Fruit fly (Drosophila melanogaster): Measurements from ENCODE around the gene CG34325.

CG34325 gene

dm6 chrX:16677163-16677562 is 44.0 kb downstream of the CG34325 start:
- no peak for TF ChIP-seq CG8478 (optimal IDR thresholded peaks at IDR 0.05)
- no peak for TF ChIP-seq EcR (GFP tag; optimal IDR thresholded peaks at IDR 0.05)
- TF ChIP-seq Dll (optimal IDR thresholded peaks at IDR 0.05): no peak
- TF ChIP-seq psq (optimal IDR thresholded peaks at IDR 0.05): no peak
- no peak for TF ChIP-seq usp (GFP tag; optimal IDR thresholded peaks at IDR 0.05)
- no peak for TF ChIP-seq pan (optimal IDR thresholded peaks at IDR 0.05)

- no peak for TF ChIP-seq psq (optimal IDR thresholded peaks at IDR 0.05)
- no peak for TF ChIP-seq Dll (optimal IDR thresholded peaks at IDR 0.05)
- no peak for TF ChIP-seq EcR (GFP tag; optimal IDR thresholded peaks at IDR 0.05)
- no peak for TF ChIP-seq CG8478 (optimal IDR thresholded peaks at IDR 0.05)
- no peak for TF ChIP-seq usp (GFP tag; optimal IDR thresholded peaks at IDR 0.05)
- no peak for TF ChIP-seq pan (optimal IDR thresholded peaks at IDR 0.05)
Measured at dm6 chrX:16676653-16677052, 44.6 kb downstream of the CG34325 start, which contains the start of gene CG13012. CG13012 (minus strand) TSS chrX:16676753.

DNA sequence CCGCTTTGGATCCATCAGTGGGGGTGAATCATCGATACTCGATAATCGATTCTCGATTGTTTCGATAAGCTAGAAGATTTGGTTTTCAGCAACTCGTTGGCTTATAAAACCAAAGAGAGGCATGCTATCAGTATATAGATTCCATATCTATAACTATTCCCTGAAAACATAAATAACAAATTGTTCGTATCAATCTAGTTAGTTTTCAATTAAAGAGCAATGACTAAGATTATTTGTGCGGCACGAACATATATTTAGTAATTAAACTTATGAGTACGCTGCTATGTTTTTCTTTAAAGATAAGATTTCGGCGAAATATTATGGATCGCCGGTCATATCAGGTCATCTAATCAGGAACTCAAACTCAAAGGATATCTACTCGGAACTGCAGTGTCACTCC is 46.7 kb downstream of the CG34325 start:
- TF ChIP-seq psq (optimal IDR thresholded peaks at IDR 0.05): no peak

DNA sequence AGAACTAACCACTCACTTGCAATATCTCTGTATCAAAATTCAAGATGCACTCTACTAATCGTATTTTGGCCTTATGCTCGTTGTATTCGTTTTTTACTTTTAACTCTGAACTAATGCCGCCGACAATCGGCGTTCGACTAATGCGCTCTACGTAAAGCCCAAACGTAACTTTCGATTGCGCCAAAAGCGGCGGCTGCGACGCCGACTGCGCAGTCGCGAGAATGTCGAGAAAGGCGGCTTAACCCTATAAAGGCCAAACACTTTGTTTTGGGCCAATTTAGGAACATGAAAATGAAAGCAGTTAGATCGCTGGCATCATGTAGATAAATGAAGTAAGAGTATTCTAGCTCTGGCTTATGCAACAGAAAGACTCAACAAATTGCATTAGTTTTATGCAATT is 48.3 kb downstream of the CG34325 start:
- TF ChIP-seq usp (GFP tag; optimal IDR thresholded peaks at IDR 0.05) (no peak), psq (optimal IDR thresholded peaks at IDR 0.05) (no peak), Dll (optimal IDR thresholded peaks at IDR 0.05) (no peak)

- no peak for TF ChIP-seq Dll (optimal IDR thresholded peaks at IDR 0.05)
- no peak for TF ChIP-seq EcR (GFP tag; optimal IDR thresholded peaks at IDR 0.05)
- no peak for TF ChIP-seq CG8478 (optimal IDR thresholded peaks at IDR 0.05)
- no peak for TF ChIP-seq psq (optimal IDR thresholded peaks at IDR 0.05)
- TF ChIP-seq pan (optimal IDR thresholded peaks at IDR 0.05): no peak
- no peak for TF ChIP-seq usp (GFP tag; optimal IDR thresholded peaks at IDR 0.05)
Measured at dm6 chrX:16670691-16671481, 50.3 kb downstream of the CG34325 start.

dm6 chrX:16670262-16670661 is 50.9 kb downstream of the CG34325 start:
- no peak for TF ChIP-seq pan (optimal IDR thresholded peaks at IDR 0.05)
- TF ChIP-seq usp (GFP tag; optimal IDR thresholded peaks at IDR 0.05): no peak
- no peak for TF ChIP-seq EcR (GFP tag; optimal IDR thresholded peaks at IDR 0.05)
- no peak for TF ChIP-seq psq (optimal IDR thresholded peaks at IDR 0.05)
- no peak for TF ChIP-seq Dll (optimal IDR thresholded peaks at IDR 0.05)
- TF ChIP-seq CG8478 (optimal IDR thresholded peaks at IDR 0.05): no peak

- TF ChIP-seq usp (GFP tag; optimal IDR thresholded peaks at IDR 0.05): no peak
Measured at dm6 chrX:16669849-16670248, 51.4 kb downstream of the CG34325 start.
